Worm (Caenorhabditis elegans) whole organism, young adult: Measurements from ENCODE around the gene cng-3.

Experiments
- B0019.2 ChIP-seq: fragments of 200-800 bp; sonication (Bioruptor generic); conservative IDR thresholded peaks from 2 replicates; pipeline ENCODE4 v1.3.6; 2022; ENCODE audit warnings: missing genetic modification reagents, missing genetic modification characterization, missing compliant biosample characterization
- B0261.1 ChIP-seq: sonication (generic microtip); optimal IDR thresholded peaks from 2 replicates; lab custom pipeline; 2016; ENCODE audit warnings: mild to moderate bottlenecking, missing genetic modification characterization, moderate library complexity, missing compliant biosample characterization
- C17E4.6 ChIP-seq: fragments of 200-800 bp; sonication (Bioruptor generic); IDR thresholded peaks from 2 replicates; pipeline ENCODE4 v1.3.6; 2022; ENCODE audit warnings: missing genetic modification reagents, missing genetic modification characterization, missing compliant biosample characterization
- D2030.7 ChIP-seq: fragments of 200-800 bp; sonication (Bioruptor generic); IDR thresholded peaks from 2 replicates; pipeline ENCODE4 v1.3.6; 2022; ENCODE audit warnings: missing genetic modification reagents, missing genetic modification characterization, missing compliant biosample characterization
- F10E7.11 ChIP-seq: sonication (generic microtip); optimal IDR thresholded peaks from 2 replicates; lab custom pipeline; 2017; ENCODE audit warnings: mild to moderate bottlenecking, missing genetic modification characterization, moderate library complexity, missing compliant biosample characterization
- F39B2.1 ChIP-seq: fragments of 200-800 bp; sonication (Bioruptor generic); IDR thresholded peaks from 2 replicates; pipeline ENCODE4 v1.3.6; 2022; ENCODE audit warnings: missing genetic modification reagents, missing genetic modification characterization, missing compliant biosample characterization
- F49E8.2 ChIP-seq: sonication (generic microtip); optimal IDR thresholded peaks from 3 replicates; lab custom pipeline; 2017; ENCODE audit warnings: missing genetic modification characterization, mild to moderate bottlenecking, missing compliant biosample characterization, antibody characterized with exemption, moderate library complexity; ENCODE audit not compliant: insufficient read depth
- F52B5.7 ChIP-seq: sonication (generic microtip); optimal IDR thresholded peaks from 2 replicates; lab custom pipeline; 2016; ENCODE audit warnings: mild to moderate bottlenecking, missing genetic modification characterization, missing compliant biosample characterization
- Y56A3A.18 ChIP-seq: fragments of 200-800 bp; sonication (Bioruptor generic); IDR thresholded peaks from 2 replicates; pipeline ENCODE4 v1.3.6; 2022; ENCODE audit warnings: missing genetic modification reagents, missing genetic modification characterization, missing compliant biosample characterization
- Y67H2A.10 ChIP-seq: fragments of 200-800 bp; sonication (Bioruptor generic); conservative IDR thresholded peaks from 2 replicates; pipeline ENCODE4 v1.3.6; 2022; ENCODE audit warnings: missing genetic modification reagents, missing genetic modification characterization, missing compliant biosample characterization
- ZK185.1 ChIP-seq: sonication (generic microtip); optimal IDR thresholded peaks from 2 replicates; lab custom pipeline; 2016; ENCODE audit warnings: mild to moderate bottlenecking, missing genetic modification characterization, missing compliant biosample characterization; ENCODE audit not compliant: poor library complexity, severe bottlenecking
- ama-1 ChIP-seq, 3 experiments: fragments of 150-350 bp in 1 of 3; sonication (generic microtip) in 2 of 3; optimal IDR thresholded peaks; 2 replicates each; lab custom pipeline; 2014 to 2018; ENCODE audit warnings: missing biosample characterization in 2 of 3, missing genetic modification characterization in 2 of 3, missing genetic modification reagents in 2 of 3
- attf-3 ChIP-seq: fragments of 200-800 bp; sonication (Bioruptor generic); conservative IDR thresholded peaks from 2 replicates; pipeline ENCODE4 v1.3.6; 2022; ENCODE audit warnings: missing genetic modification reagents, missing genetic modification characterization, missing compliant biosample characterization
- attf-6 ChIP-seq: fragments of 200-800 bp; sonication (Bioruptor generic); IDR thresholded peaks from 2 replicates; pipeline ENCODE4 v1.3.6; 2022; ENCODE audit warnings: missing genetic modification reagents, missing genetic modification characterization, missing compliant biosample characterization
- bed-2 ChIP-seq: fragments of 200-800 bp; sonication (Bioruptor generic); IDR thresholded peaks from 2 replicates; pipeline ENCODE4 v1.3.6; 2022; ENCODE audit warnings: missing genetic modification reagents, missing genetic modification characterization, missing compliant biosample characterization
- die-1 ChIP-seq: sonication (generic microtip); optimal IDR thresholded peaks from 2 replicates; lab custom pipeline; 2016; ENCODE audit warnings: missing genotype, mild to moderate bottlenecking, missing genetic modification characterization, missing compliant biosample characterization
- ekl-4 ChIP-seq: fragments of 200-800 bp; sonication (Bioruptor generic); IDR thresholded peaks from 2 replicates; pipeline ENCODE4 v1.3.6; 2022; ENCODE audit warnings: missing genetic modification reagents, missing genetic modification characterization, missing compliant biosample characterization
- him-1 ChIP-seq: sonication (generic microtip); optimal IDR thresholded peaks from 2 replicates; lab custom pipeline; 2016; ENCODE audit warnings: missing genotype, missing genetic modification reagents, missing genetic modification characterization, missing compliant biosample characterization
- hlh-12 ChIP-seq: sonication (generic microtip); optimal IDR thresholded peaks from 2 replicates; lab custom pipeline; 2016; ENCODE audit warnings: missing genetic modification characterization, missing compliant biosample characterization
- hmg-1.2 ChIP-seq: fragments of 200-800 bp; sonication (Bioruptor generic); IDR thresholded peaks from 2 replicates; pipeline ENCODE4 v1.3.6; 2022; ENCODE audit warnings: missing genetic modification reagents, missing genetic modification characterization, missing compliant biosample characterization
- hsf-1 ChIP-seq: fragments of 200-800 bp; sonication (Bioruptor generic); IDR thresholded peaks from 2 replicates; pipeline ENCODE4 v1.3.6; 2022; ENCODE audit warnings: missing genetic modification reagents, missing genetic modification characterization, missing compliant biosample characterization
- lin-26 ChIP-seq: fragments of 200-800 bp; sonication (Bioruptor generic); IDR thresholded peaks from 2 replicates; pipeline ENCODE4 v1.3.6; 2022; ENCODE audit warnings: missing genetic modification reagents, missing genetic modification characterization, missing compliant biosample characterization
- lsl-1 ChIP-seq: fragments of 200-800 bp; sonication (Bioruptor generic); optimal IDR thresholded peaks from 2 replicates; lab custom pipeline; 2018; ENCODE audit warnings: mild to moderate bottlenecking, missing genetic modification characterization, moderate library complexity, missing compliant biosample characterization
- madf-8 ChIP-seq: fragments of 200-800 bp; sonication (Bioruptor generic); conservative IDR thresholded peaks from 2 replicates; pipeline ENCODE4 v1.3.6; 2022; ENCODE audit warnings: missing genetic modification reagents, missing genetic modification characterization, missing compliant biosample characterization
- nfya-1 ChIP-seq: sonication (generic microtip); optimal IDR thresholded peaks from 2 replicates; lab custom pipeline; 2017; ENCODE audit warnings: antibody characterized with exemption, missing compliant biosample characterization, missing genetic modification characterization, borderline replicate concordance; ENCODE audit not compliant: insufficient read depth
- nhr-179 ChIP-seq: sonication (generic microtip); optimal IDR thresholded peaks from 2 replicates; lab custom pipeline; 2016; ENCODE audit warnings: mild to moderate bottlenecking, missing genetic modification characterization, missing compliant biosample characterization
- nhr-80 ChIP-seq: sonication (generic microtip); optimal IDR thresholded peaks from 2 replicates; lab custom pipeline; 2016; ENCODE audit warnings: missing genetic modification characterization, missing compliant biosample characterization
- pbrm-1 ChIP-seq: fragments of 200-800 bp; sonication (Bioruptor generic); IDR thresholded peaks from 2 replicates; pipeline ENCODE4 v1.3.6; 2022; ENCODE audit warnings: missing genetic modification reagents, missing genetic modification characterization, missing compliant biosample characterization
- rcor-1 ChIP-seq: fragments of 200-800 bp; sonication (Bioruptor generic); IDR thresholded peaks from 2 replicates; pipeline ENCODE4 v1.3.6; 2022; ENCODE audit warnings: missing genetic modification reagents, missing genetic modification characterization, missing compliant biosample characterization
- rpc-1 ChIP-seq, 2 experiments: fragments of 150-350 bp in 1 of 2; sonication (generic microtip) in 1 of 2; optimal IDR thresholded peaks; 2 replicates each; lab custom pipeline; 2014 to 2018; ENCODE audit warnings: missing biosample characterization in 1 of 2, missing genetic modification characterization in 1 of 2, missing genetic modification reagents in 1 of 2, missing genotype in 1 of 2
- sdz-38 ChIP-seq: sonication (generic microtip); optimal IDR thresholded peaks from 2 replicates; lab custom pipeline; 2016; ENCODE audit warnings: missing genotype, missing genetic modification characterization, missing compliant biosample characterization
- sea-2 ChIP-seq: fragments of 200-800 bp; sonication (Bioruptor generic); IDR thresholded peaks from 2 replicates; pipeline ENCODE4 v1.3.6; 2022; ENCODE audit warnings: missing genetic modification characterization, missing compliant biosample characterization
- snpc-1.1 ChIP-seq: sonication (generic microtip); optimal IDR thresholded peaks from 2 replicates; lab custom pipeline; 2017; ENCODE audit warnings: missing genetic modification characterization, mild to moderate bottlenecking, missing compliant biosample characterization, antibody characterized with exemption, moderate library complexity, missing genotype, missing genetic modification reagents; ENCODE audit not compliant: insufficient read depth
- snpc-1.3 ChIP-seq: sonication (generic microtip); optimal IDR thresholded peaks from 2 replicates; lab custom pipeline; 2017; ENCODE audit warnings: missing genetic modification characterization, mild to moderate bottlenecking, missing compliant biosample characterization, antibody characterized with exemption, moderate library complexity, missing genotype, missing genetic modification reagents; ENCODE audit not compliant: insufficient read depth
- snpc-3.4 ChIP-seq: sonication (generic microtip); optimal IDR thresholded peaks from 2 replicates; lab custom pipeline; 2017; ENCODE audit warnings: missing genetic modification characterization, mild to moderate bottlenecking, missing compliant biosample characterization, antibody characterized with exemption, moderate library complexity, missing genotype, missing genetic modification reagents
- snpc-4 ChIP-seq, 5 experiments: fragments of 150-350 bp in 1 of 5; sonication (generic microtip) in 4 of 5; optimal IDR thresholded peaks; 2 replicates each; lab custom pipeline; 2014 to 2018; ENCODE audit warnings: missing genetic modification characterization in 5 of 5, missing biosample characterization in 3 of 5, antibody characterized with exemption in 2 of 5, mild to moderate bottlenecking in 2 of 5, missing compliant biosample characterization in 2 of 5, missing genotype in 2 of 5, moderate library complexity in 2 of 5, missing genetic modification reagents in 1 of 5
- tbx-9 ChIP-seq: sonication (generic microtip); optimal IDR thresholded peaks from 2 replicates; lab custom pipeline; 2016; ENCODE audit warnings: borderline replicate concordance, missing genetic modification characterization, inconsistent platforms, missing compliant biosample characterization
- tlf-1 ChIP-seq: fragments of 200-800 bp; sonication (Bioruptor generic); optimal IDR thresholded peaks from 2 replicates; lab custom pipeline; 2018; ENCODE audit warnings: mild to moderate bottlenecking, missing genetic modification characterization, missing compliant biosample characterization
- xnd-1 ChIP-seq: sonication (generic microtip); optimal IDR thresholded peaks from 2 replicates; lab custom pipeline; 2016; ENCODE audit warnings: missing genotype, missing genetic modification reagents, missing genetic modification characterization, missing compliant biosample characterization
- zim-3 ChIP-seq: sonication (generic microtip); optimal IDR thresholded peaks from 2 replicates; lab custom pipeline; 2017; ENCODE audit warnings: mild to moderate bottlenecking, missing genetic modification characterization, moderate library complexity, missing compliant biosample characterization
- ztf-25 ChIP-seq: fragments of 200-800 bp; sonication (Bioruptor generic); IDR thresholded peaks from 2 replicates; pipeline ENCODE4 v1.3.6; 2022; ENCODE audit warnings: missing genetic modification reagents, missing genetic modification characterization, missing compliant biosample characterization

The cng-3 gene

DNA sequence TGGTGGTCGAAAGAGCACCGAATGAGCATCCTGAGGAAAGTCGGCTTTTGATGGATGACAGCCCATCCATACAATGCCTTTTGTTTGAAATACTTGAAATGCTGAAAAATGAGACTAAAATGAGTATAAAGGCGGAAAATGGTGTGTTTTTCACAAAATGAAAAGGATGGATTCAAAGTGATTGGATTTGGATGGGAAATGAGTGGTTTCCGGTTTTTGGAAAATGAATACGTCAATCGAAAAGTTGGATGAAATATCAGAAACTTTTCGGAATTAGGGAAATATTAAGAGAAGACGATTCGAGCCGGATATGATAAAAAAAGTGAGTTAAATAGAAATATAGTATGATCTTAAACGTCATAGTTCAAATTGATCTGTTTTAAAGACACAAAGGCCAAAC lies 13.4 kb downstream of the cng-3 start, which contains the start of gene F38E11.6:
Gene F38E11.6 (minus strand): TSS at position 101 of the 400 bp plus-strand sequence.
- no peak for TF ChIP-seq nhr-179 (tag; lab: Kevin White, UChicago)
- TF ChIP-seq C17E4.6 (GFP tag; lab: Robert Waterston, UW), result no peak
- TF ChIP-seq sea-2 (GFP tag; lab: Robert Waterston, UW), result no peak
- TF ChIP-seq tlf-1 (GFP tag; lab: Kevin White, UChicago), result no peak
- TF ChIP-seq Y56A3A.18, result no peak
- no peak for TF ChIP-seq nfya-1 (tag; lab: Kevin White, UChicago)
- no peak for TF ChIP-seq F49E8.2 (tag; lab: Kevin White, UChicago)
- no peak for TF ChIP-seq xnd-1 (tag; lab: Kevin White, UChicago)
- no peak for TF ChIP-seq bed-2 (GFP tag; lab: Robert Waterston, UW)
- TF ChIP-seq F52B5.7, result no peak
- no peak for TF ChIP-seq hlh-12 (tag; lab: Kevin White, UChicago)
- TF ChIP-seq B0261.1 (tag; lab: Kevin White, UChicago), result no peak
- no peak for TF ChIP-seq lsl-1 (GFP tag; lab: Kevin White, UChicago)
- TF ChIP-seq sdz-38 (tag; lab: Kevin White, UChicago), result no peak
- no peak for TF ChIP-seq nhr-80 (tag; lab: Kevin White, UChicago)
- TF ChIP-seq, all 124 proteins: peak for 0

DNA sequence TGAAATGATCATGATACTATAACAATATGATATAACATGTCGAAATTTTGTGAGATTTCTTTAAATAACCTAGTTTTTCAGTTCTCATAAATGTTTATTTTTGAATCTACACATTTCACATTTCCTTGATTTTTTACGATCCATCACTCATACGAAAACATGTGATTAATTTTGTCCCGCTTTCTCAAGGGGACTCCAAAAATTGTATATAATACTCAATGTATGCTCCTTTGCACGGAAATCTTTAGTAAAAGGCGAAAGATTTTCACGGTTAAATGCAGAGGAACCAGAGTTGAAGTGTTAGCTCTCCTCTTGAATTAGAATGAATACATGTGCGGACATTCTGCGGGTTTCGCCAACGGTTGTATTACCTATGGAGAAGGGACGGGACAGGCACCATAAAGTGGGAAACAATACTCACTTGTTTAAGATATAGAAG lies 16.5 kb downstream of the cng-3 start:
- TF ChIP-seq ZK185.1 (tag; lab: Kevin White, UChicago) (no peak), ama-1 (optimal IDR thresholded peaks at IDR 0.05; lab: Kevin White, UChicago) (no peak), ama-1 (GFP tag; optimal IDR thresholded peaks at IDR 0.05; lab: Kevin White, UChicago) (no peak), lin-26 (peak; percentile 67), ztf-25 (GFP tag; lab: Robert Waterston, UW) (no peak), rcor-1 (GFP tag; lab: Robert Waterston, UW) (peak; percentile 41; the same call in 1 of the 2 replicates), ekl-4 (GFP tag; lab: Robert Waterston, UW) (0 out of 2 replicates have a peak, but pooled peaks have one; percentile 41), tbx-9 (no peak), lsl-1 (GFP tag; lab: Kevin White, UChicago) (peak; percentile 45), him-1 (tag; lab: Kevin White, UChicago) (peak; percentile 84), F39B2.1 (GFP tag; lab: Robert Waterston, UW) (no peak), D2030.7 (peak; percentile 82), F52B5.7 (no peak), attf-3 (GFP tag; lab: Robert Waterston, UW) (0 out of 2 replicates have a peak, but pooled peaks have one; percentile 14), zim-3 (tag; lab: Kevin White, UChicago) (no peak), snpc-1.3 (peak; percentile 81), pbrm-1 (GFP tag; lab: Robert Waterston, UW) (peak; percentile 79), B0019.2 (GFP tag; lab: Robert Waterston, UW) (0 out of 2 replicates have a peak, but pooled peaks have one; percentile 16), snpc-1.1 (peak; percentile 95), madf-8 (GFP tag; lab: Robert Waterston, UW) (no peak), F49E8.2 (tag; lab: Kevin White, UChicago) (peak; percentile 88), hmg-1.2 (GFP tag; lab: Robert Waterston, UW) (peak; percentile 73), Y67H2A.10 (GFP tag; lab: Robert Waterston, UW) (no peak), snpc-4 (GFP tag; optimal IDR thresholded peaks at IDR 0.05; lab: Kevin White, UChicago) (peak; percentile 91), snpc-4 (tag; optimal IDR thresholded peaks at IDR 0.05; lab: Kevin White, UChicago) (peak; percentile 89 to 96 (median 93)), snpc-3.4 (tag; lab: Kevin White, UChicago) (peak; percentile 88), F10E7.11 (tag; lab: Kevin White, UChicago) (no peak), attf-6 (GFP tag; lab: Robert Waterston, UW) (peak; percentile 90; the same call in 1 of the 2 replicates), hsf-1 (GFP tag; lab: Robert Waterston, UW) (peak; percentile 29; the same call in 1 of the 2 replicates), die-1 (tag; lab: Kevin White, UChicago) (no peak), rpc-1 (optimal IDR thresholded peaks at IDR 0.05; lab: Kevin White, UChicago) (no peak), rpc-1 (tag; optimal IDR thresholded peaks at IDR 0.05; lab: Kevin White, UChicago) (peak; percentile 9)
- TF ChIP-seq, all 124 proteins: peak for 18
